Fruit fly (Drosophila melanogaster) whole organism, embryonic: ENCODE results near the gene CG13127.

Experiments
- BtbVII ChIP-seq: fragments of 200-800 bp; sonication (Bioruptor generic); optimal IDR thresholded peaks from 3 replicates; lab custom pipeline; 2017; ENCODE audit warnings: missing biosample characterization, mild to moderate bottlenecking, missing genetic modification characterization
- CG10366 ChIP-seq: fragments of 200-800 bp; sonication (Bioruptor generic); IDR thresholded peaks from 2 replicates; pipeline ENCODE4 v1.3.6; 2022; ENCODE audit warnings: missing biosample characterization, missing genetic modification characterization
- CG10565 ChIP-seq: fragments of 200-800 bp; sonication (Bioruptor generic); optimal IDR thresholded peaks from 3 replicates; lab custom pipeline; 2016; ENCODE audit warnings: missing biosample characterization, mild to moderate bottlenecking, missing genetic modification characterization
- CG12071 ChIP-seq: fragments of 200-800 bp; sonication (Bioruptor generic); optimal IDR thresholded peaks from 3 replicates; lab custom pipeline; 2018; ENCODE audit warnings: missing biosample characterization, mild to moderate bottlenecking, missing genetic modification characterization
- CG12236 ChIP-seq: fragments of 200-800 bp; sonication (Bioruptor generic); optimal IDR thresholded peaks from 2 replicates; lab custom pipeline; 2016; ENCODE audit warnings: missing biosample characterization, missing genetic modification characterization
- CG12391 ChIP-seq: fragments of 200-800 bp; sonication (Bioruptor generic); optimal IDR thresholded peaks from 3 replicates; lab custom pipeline; 2018; ENCODE audit warnings: missing biosample characterization, mild to moderate bottlenecking, missing genetic modification characterization, moderate library complexity
- CG12942 ChIP-seq: fragments of 200-800 bp; sonication (Bioruptor generic); optimal IDR thresholded peaks from 3 replicates; lab custom pipeline; 2016; ENCODE audit warnings: missing biosample characterization, missing genetic modification characterization
- CG14050 ChIP-seq: fragments of 200-800 bp; sonication (Bioruptor generic); IDR thresholded peaks from 3 replicates; pipeline ENCODE4 v1.3.6; 2022; ENCODE audit warnings: missing biosample characterization, missing genetic modification characterization
- CG14710 ChIP-seq: fragments of 200-800 bp; sonication (Bioruptor generic); optimal IDR thresholded peaks from 3 replicates; lab custom pipeline; 2019; ENCODE audit warnings: missing biosample characterization, mild to moderate bottlenecking, missing genetic modification characterization, moderate library complexity
- CG14860 ChIP-seq: fragments of 200-800 bp; sonication (Bioruptor generic); IDR thresholded peaks from 3 replicates; pipeline ENCODE4 v1.3.6; 2022; ENCODE audit warnings: missing biosample characterization, missing genetic modification characterization; ENCODE audit not compliant: partially characterized antibody
- CG14965 ChIP-seq: fragments of 200-800 bp; sonication (Bioruptor generic); optimal IDR thresholded peaks from 2 replicates; lab custom pipeline; 2016; ENCODE audit warnings: missing biosample characterization, missing genetic modification characterization, borderline replicate concordance
- CG15479 ChIP-seq: fragments of 200-800 bp; sonication (Bioruptor generic); optimal IDR thresholded peaks from 3 replicates; lab custom pipeline; 2019; ENCODE audit warnings: missing biosample characterization, mild to moderate bottlenecking, missing genetic modification characterization, moderate library complexity
- CG1603 ChIP-seq: fragments of 200-800 bp; sonication (Bioruptor generic); optimal IDR thresholded peaks from 2 replicates; lab custom pipeline; 2019; ENCODE audit warnings: missing biosample characterization, mild to moderate bottlenecking, missing genetic modification characterization, moderate library complexity
- CG17359 ChIP-seq: fragments of 200-800 bp; sonication (Bioruptor generic); optimal IDR thresholded peaks from 3 replicates; lab custom pipeline; 2018; ENCODE audit warnings: missing biosample characterization, mild to moderate bottlenecking, missing genetic modification characterization, moderate library complexity
- CG1832 ChIP-seq: fragments of 200-800 bp; sonication (Bioruptor generic); optimal IDR thresholded peaks from 2 replicates; lab custom pipeline; 2017; ENCODE audit warnings: missing biosample characterization, mild to moderate bottlenecking, missing genetic modification characterization, inconsistent platforms
- CG32767 ChIP-seq: fragments of 200-800 bp; sonication (Bioruptor generic); IDR thresholded peaks from 2 replicates; pipeline ENCODE4 v1.3.6; 2022; ENCODE audit warnings: missing biosample characterization, missing genetic modification characterization
- CG3407 ChIP-seq: fragments of 200-800 bp; sonication (Bioruptor generic); optimal IDR thresholded peaks from 2 replicates; lab custom pipeline; 2018; ENCODE audit warnings: missing biosample characterization, mild to moderate bottlenecking, missing genetic modification characterization
- CG3847 ChIP-seq: fragments of 200-800 bp; sonication (Bioruptor generic); IDR thresholded peaks from 2 replicates; pipeline ENCODE4 v1.3.6; 2022; ENCODE audit warnings: missing biosample characterization, missing genetic modification characterization
- CG3995 ChIP-seq: fragments of 200-800 bp; sonication (Bioruptor generic); optimal IDR thresholded peaks from 3 replicates; lab custom pipeline; 2016; ENCODE audit warnings: missing biosample characterization, missing genetic modification characterization
- CG4282 ChIP-seq: fragments of 200-800 bp; sonication (Bioruptor generic); optimal IDR thresholded peaks from 2 replicates; lab custom pipeline; 2016; ENCODE audit warnings: missing biosample characterization, missing genetic modification characterization
- CG6654 ChIP-seq: fragments of 200-800 bp; sonication (Bioruptor generic); optimal IDR thresholded peaks from 2 replicates; lab custom pipeline; 2017; ENCODE audit warnings: missing biosample characterization, mild to moderate bottlenecking, missing genetic modification characterization
- CG8478 ChIP-seq: fragments of >200 bp; optimal IDR thresholded peaks from 2 replicates; lab custom pipeline; 2018
- CG9727 ChIP-seq: fragments of 200-800 bp; sonication (Bioruptor generic); optimal IDR thresholded peaks from 3 replicates; lab custom pipeline; 2017; ENCODE audit warnings: missing biosample characterization, mild to moderate bottlenecking, missing genetic modification characterization
- Drgx ChIP-seq: fragments of 200-800 bp; sonication (Bioruptor generic); IDR thresholded peaks from 2 replicates; pipeline ENCODE4 v1.3.6; 2022; ENCODE audit warnings: missing biosample characterization, missing genetic modification characterization
- E2f2 ChIP-seq: fragments of 200-800 bp; sonication (Bioruptor generic); IDR thresholded peaks from 2 replicates; pipeline ENCODE4 v1.3.6; 2022; ENCODE audit warnings: missing biosample characterization, missing genetic modification characterization
- Eip74EF ChIP-seq, 2 experiments: fragments of 200-800 bp in 1 of 2; fragments of >200 bp in 1 of 2; sonication (Bioruptor generic) in 1 of 2; optimal IDR thresholded peaks; 2 replicates each; lab custom pipeline; 2017 to 2019; ENCODE audit warnings: missing biosample characterization in 2 of 2, missing genetic modification characterization in 2 of 2, mild to moderate bottlenecking in 1 of 2, moderate library complexity in 1 of 2
- Elba2 ChIP-seq: fragments of 200-800 bp; sonication (Bioruptor generic); optimal IDR thresholded peaks from 3 replicates; lab custom pipeline; 2016; ENCODE audit warnings: missing biosample characterization, missing genetic modification characterization
- Gug ChIP-seq: fragments of 200-800 bp; sonication (Bioruptor generic); IDR thresholded peaks from 4 replicates; pipeline ENCODE4 v1.3.6; 2022; ENCODE audit warnings: missing biosample characterization, missing genetic modification characterization
- H2.0 ChIP-seq: fragments of 200-800 bp; sonication (Bioruptor generic); IDR thresholded peaks from 2 replicates; pipeline ENCODE4 v1.3.6; 2022; ENCODE audit warnings: missing biosample characterization, missing genetic modification characterization
- Hey ChIP-seq: fragments of 200-800 bp; sonication (Bioruptor generic); optimal IDR thresholded peaks from 3 replicates; lab custom pipeline; 2018; ENCODE audit warnings: missing biosample characterization, mild to moderate bottlenecking, missing genetic modification characterization
- NFAT ChIP-seq: fragments of 200-800 bp; sonication (Bioruptor generic); IDR thresholded peaks from 2 replicates; pipeline ENCODE4 v1.3.6; 2022; ENCODE audit warnings: missing biosample characterization, missing genetic modification characterization
- Pdp1 ChIP-seq, 2 experiments: fragments of 200-800 bp; sonication (Bioruptor generic); optimal IDR thresholded peaks; 3 replicates each; lab custom pipeline; 2016; ENCODE audit warnings: missing biosample characterization in 2 of 2, missing genetic modification characterization in 2 of 2, mild to moderate bottlenecking in 1 of 2, moderate library complexity in 1 of 2
- Spps ChIP-seq: fragments of 200-800 bp; sonication (Bioruptor generic); optimal IDR thresholded peaks from 2 replicates; lab custom pipeline; 2018; ENCODE audit warnings: missing biosample characterization, mild to moderate bottlenecking, missing genetic modification characterization
- TFAM ChIP-seq: fragments of 200-800 bp; sonication (Bioruptor generic); optimal IDR thresholded peaks from 2 replicates; lab custom pipeline; 2017; ENCODE audit warnings: missing biosample characterization, missing genetic modification characterization, inconsistent platforms
- abd-A ChIP-seq: fragments of 200-800 bp; sonication (Bioruptor generic); optimal IDR thresholded peaks from 3 replicates; lab custom pipeline; 2019; ENCODE audit warnings: missing biosample characterization, mild to moderate bottlenecking, missing genetic modification characterization, moderate library complexity
- cato ChIP-seq: fragments of 200-800 bp; sonication (Bioruptor generic); optimal IDR thresholded peaks from 2 replicates; lab custom pipeline; 2016; ENCODE audit warnings: missing biosample characterization, missing genetic modification characterization, borderline replicate concordance
- chinmo ChIP-seq: fragments of 200-800 bp; sonication (Bioruptor generic); IDR thresholded peaks from 4 replicates; pipeline ENCODE4 v1.3.6; 2022; ENCODE audit warnings: missing biosample characterization, missing genetic modification characterization; ENCODE audit not compliant: partially characterized antibody
- cwo ChIP-seq: fragments of 200-800 bp; sonication (Bioruptor generic); optimal IDR thresholded peaks from 3 replicates; lab custom pipeline; 2017; ENCODE audit warnings: missing biosample characterization, missing genetic modification characterization, mild to moderate bottlenecking, moderate library complexity, missing genetic modification reagents
- emc ChIP-seq: fragments of 200-800 bp; sonication (Bioruptor generic); optimal IDR thresholded peaks from 2 replicates; lab custom pipeline; 2016; ENCODE audit warnings: missing biosample characterization, missing genetic modification characterization
- ems ChIP-seq: fragments of 200-800 bp; sonication (Bioruptor generic); optimal IDR thresholded peaks from 3 replicates; lab custom pipeline; 2016; ENCODE audit warnings: missing biosample characterization, missing genetic modification characterization
- esg ChIP-seq: fragments of 200-800 bp; sonication (Bioruptor generic); conservative IDR thresholded peaks from 2 replicates; pipeline ENCODE4 v1.3.6; 2022; ENCODE audit warnings: missing biosample characterization, missing genetic modification characterization
- ewg ChIP-seq: fragments of 200-800 bp; sonication (Bioruptor generic); optimal IDR thresholded peaks from 3 replicates; lab custom pipeline; 2017; ENCODE audit warnings: mild to moderate bottlenecking, missing biosample characterization, missing genetic modification reagents, missing genetic modification characterization
- fd3F ChIP-seq: fragments of 200-800 bp; sonication (Bioruptor generic); optimal IDR thresholded peaks from 2 replicates; lab custom pipeline; 2018; ENCODE audit warnings: missing biosample characterization, mild to moderate bottlenecking, missing genetic modification characterization, moderate library complexity
- kni ChIP-seq: fragments of 200-800 bp; sonication (Bioruptor generic); optimal IDR thresholded peaks from 3 replicates; lab custom pipeline; 2017; ENCODE audit warnings: mild to moderate bottlenecking, missing biosample characterization, missing genetic modification reagents, missing genetic modification characterization
- lov ChIP-seq, 2 experiments: fragments of 200-800 bp in 1 of 2; fragments of >200 bp in 1 of 2; sonication (Bioruptor generic) in 1 of 2; IDR thresholded peaks in 1 of 2; optimal IDR thresholded peaks in 1 of 2; 2 replicates in 1 of 2; 3 replicates in 1 of 2; pipeline versions ENCODE4 v1.3.6 to Lab custom; 2017 to 2022; ENCODE audit warnings: missing biosample characterization in 1 of 2, missing genetic modification characterization in 1 of 2
- mam ChIP-seq: fragments of 200-800 bp; sonication (Bioruptor generic); optimal IDR thresholded peaks from 3 replicates; lab custom pipeline; 2016; ENCODE audit warnings: missing biosample characterization, missing genetic modification characterization
- oc ChIP-seq: fragments of 200-800 bp; sonication (Bioruptor generic); optimal IDR thresholded peaks from 2 replicates; lab custom pipeline; 2018; ENCODE audit warnings: missing biosample characterization, mild to moderate bottlenecking, missing genetic modification characterization, moderate library complexity
- sug ChIP-seq: fragments of 200-800 bp; optimal IDR thresholded peaks from 2 replicates; lab custom pipeline; 2019; ENCODE audit warnings: missing biosample characterization, mild to moderate bottlenecking, missing genetic modification characterization, moderate library complexity
- zfh1 ChIP-seq: fragments of 200-800 bp; sonication (Bioruptor generic); IDR thresholded peaks from 3 replicates; pipeline ENCODE4 v1.3.6; 2022; ENCODE audit warnings: missing biosample characterization, missing genetic modification characterization
- zfh2 ChIP-seq: fragments of 200-800 bp; sonication (Bioruptor generic); optimal IDR thresholded peaks from 2 replicates; lab custom pipeline; 2016; ENCODE audit warnings: missing biosample characterization, missing genetic modification characterization

The CG13127 gene

dm6 chr2L:10003593-10003992 lies 22.9 kb upstream of the CG13127 start, which contains the start of gene Ndf (continued):
- TF ChIP-seq Eip74EF (GFP tag; optimal IDR thresholded peaks at IDR 0.05; lab: Kevin White, UChicago) (no peak), CG3407 (peak; percentile 43), abd-A (tag; lab: Kevin White, UChicago) (no peak), emc (GFP tag; lab: Kevin White, UChicago) (no peak), BtbVII (GFP tag; lab: Kevin White, UChicago) (peak; percentile 21), chinmo (GFP tag; lab: Robert Waterston, UW) (peak; percentile 51; the same call in 1 of the 4 replicates), esg (GFP tag; lab: Robert Waterston, UW) (no peak; the same call in 1 of the 2 replicates), ems (GFP tag; lab: Kevin White, UChicago) (peak; percentile 31), CG17359 (tag; lab: Kevin White, UChicago) (peak; percentile 63), ewg (GFP tag; lab: Kevin White, UChicago) (peak; percentile 66), CG14050 (peak; percentile 48; the same call in 2 of the 3 replicates), Hey (tag; lab: Kevin White, UChicago) (no peak), fd3F (GFP tag; lab: Kevin White, UChicago) (peak; percentile 50), Spps (tag; lab: Kevin White, UChicago) (no peak), mam (GFP tag; lab: Kevin White, UChicago) (peak; percentile 72), TFAM (GFP tag; lab: Kevin White, UChicago) (no peak), CG4282 (GFP tag; lab: Kevin White, UChicago) (peak; percentile 22), oc (peak; percentile 4), zfh2 (peak; percentile 69), CG12391 (tag; lab: Kevin White, UChicago) (peak; percentile 80), Gug (peak; percentile 62; the same call in 1 of the 4 replicates), CG6654 (no peak), Pdp1 (GFP tag; optimal IDR thresholded peaks at IDR 0.05; lab: Kevin White, UChicago) (peak; percentile 67 to 72), CG32767 (GFP tag; lab: Robert Waterston, UW) (no peak), CG3847 (GFP tag; lab: Robert Waterston, UW) (peak; percentile 93), CG12942 (GFP tag; lab: Kevin White, UChicago) (peak; percentile 50)
- TF ChIP-seq, all 482 proteins: peak for 336

DNA sequence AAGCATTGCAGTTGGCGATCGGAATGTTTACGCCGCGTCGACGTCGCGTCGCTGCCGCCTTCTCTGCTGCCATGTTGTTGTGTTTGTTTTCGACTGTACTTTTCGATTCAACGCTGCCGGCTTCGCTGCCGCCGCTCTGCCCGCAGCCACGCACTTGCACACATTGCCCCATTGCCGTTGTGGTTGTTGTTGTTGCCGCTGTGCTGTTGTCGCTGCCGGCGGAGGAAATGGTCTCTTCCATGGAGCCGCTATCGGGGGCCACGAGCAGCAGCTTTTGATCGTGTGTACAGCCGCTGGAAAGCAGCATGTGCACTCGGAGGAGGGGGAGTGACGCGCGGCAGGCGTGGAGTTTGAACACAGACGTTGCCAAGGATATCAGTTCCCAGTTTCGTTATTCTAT lies 21.9 kb upstream of the CG13127 start:
- TF ChIP-seq CG10366 (GFP tag; lab: Robert Waterston, UW) (no peak), CG4282 (GFP tag; lab: Kevin White, UChicago) (no peak), CG14860 (no peak), kni (GFP tag; lab: Kevin White, UChicago) (peak; percentile 58), CG15479 (GFP tag; lab: Kevin White, UChicago) (no peak), H2.0 (GFP tag; lab: Robert Waterston, UW) (no peak), zfh1 (GFP tag; lab: Robert Waterston, UW) (0 out of 3 replicates have a peak, but pooled peaks have one; percentile 4), CG12236 (GFP tag; lab: Kevin White, UChicago) (no peak), NFAT (GFP tag; lab: Robert Waterston, UW) (no peak), lov (optimal IDR thresholded peaks at IDR 0.05; lab: Kevin White, UChicago) (no peak), lov (GFP tag; IDR thresholded peaks at IDR 0.05; lab: Robert Waterston, UW) (no peak), CG9727 (GFP tag; lab: Kevin White, UChicago) (no peak), E2f2 (GFP tag; lab: Robert Waterston, UW) (peak; percentile 18; the same call in 1 of the 2 replicates), CG1603 (tag; lab: Kevin White, UChicago) (no peak), CG14965 (GFP tag; lab: Kevin White, UChicago) (no peak), cwo (no peak), CG1832 (no peak), Drgx (peak; percentile 18; the same call in 1 of the 2 replicates), CG3995 (GFP tag; lab: Kevin White, UChicago) (no peak), Elba2 (GFP tag; lab: Kevin White, UChicago) (no peak), CG14710 (tag; lab: Kevin White, UChicago) (no peak), CG10565 (GFP tag; lab: Kevin White, UChicago) (no peak), CG8478 (lab: Kevin White, UChicago) (no peak), sug (no peak), CG12071 (GFP tag; lab: Kevin White, UChicago) (no peak), cato (GFP tag; lab: Kevin White, UChicago) (no peak)
